Worm (Caenorhabditis elegans) whole organism, L4 larva: ENCODE results near the gene arl-5.

Source experiments
- ceh-82 ChIP-seq: sonication (generic microtip); optimal IDR thresholded peaks from 2 replicates; lab custom pipeline; 2017; ENCODE audit warnings: missing biosample characterization, missing genetic modification characterization
- lsy-2 ChIP-seq, 2 experiments: fragments of 150-350 bp in 1 of 2; sonication (generic microtip) in 1 of 2; optimal IDR thresholded peaks; 2 replicates each; lab custom pipeline; 2014 to 2017; ENCODE audit warnings: missing biosample characterization in 2 of 2, missing genetic modification characterization in 2 of 2
- nhr-11 ChIP-seq: fragments of 150-350 bp; optimal IDR thresholded peaks from 2 replicates; lab custom pipeline; 2014; ENCODE audit warnings: missing biosample characterization, missing genetic modification characterization
- nhr-25 ChIP-seq: sonication (generic microtip); optimal IDR thresholded peaks from 2 replicates; lab custom pipeline; 2017; ENCODE audit warnings: missing genetic modification characterization, mild to moderate bottlenecking, missing compliant biosample characterization, antibody characterized with exemption, moderate library complexity, borderline replicate concordance; ENCODE audit not compliant: insufficient read depth
- nhr-42 ChIP-seq: fragments of 200-800 bp; sonication (Bioruptor generic); IDR thresholded peaks from 2 replicates; pipeline ENCODE4 v1.3.6; 2022; ENCODE audit warnings: missing genetic modification characterization, missing compliant biosample characterization
- snpc-4 ChIP-seq: fragments of 150-350 bp; optimal IDR thresholded peaks from 2 replicates; lab custom pipeline; 2014; ENCODE audit warnings: missing biosample characterization, missing genetic modification characterization
- unc-130 ChIP-seq: sonication (generic microtip); optimal IDR thresholded peaks from 2 replicates; lab custom pipeline; 2016; ENCODE audit warnings: missing genetic modification reagents, missing genetic modification characterization, missing compliant biosample characterization
- zag-1 ChIP-seq: fragments of 150-350 bp; optimal IDR thresholded peaks from 2 replicates; lab custom pipeline; 2014; ENCODE audit warnings: missing biosample characterization, missing genetic modification characterization
- zfp-2 ChIP-seq: sonication (generic microtip); optimal IDR thresholded peaks from 2 replicates; lab custom pipeline; 2016; ENCODE audit warnings: mild to moderate bottlenecking, missing genetic modification characterization, missing compliant biosample characterization
- ztf-11 ChIP-seq: fragments of 150-350 bp; optimal IDR thresholded peaks from 2 replicates; lab custom pipeline; 2014; ENCODE audit warnings: missing biosample characterization, missing genetic modification characterization

- TF ChIP-seq nhr-11 (tag; lab: Kevin White, UChicago) (peak; percentile 15), zag-1 (tag; lab: Kevin White, UChicago) (no peak), nhr-25 (no peak), snpc-4 (no peak), lsy-2 (tag; optimal IDR thresholded peaks at IDR 0.05; lab: Kevin White, UChicago) (no peak), zfp-2 (tag; lab: Kevin White, UChicago) (no peak), ztf-11 (tag; lab: Kevin White, UChicago) (no peak), nhr-42 (GFP tag; lab: Robert Waterston, UW) (no peak), unc-130 (no peak), ceh-82 (tag; lab: Kevin White, UChicago) (no peak)
Observed at ce11 chrIII:9857110-9857509, 34.1 kb downstream of the arl-5 start.
